Worm (Caenorhabditis elegans) whole organism, L1 larva: Measurements from ENCODE around the gene pqn-10.

Experiments
- mef-2 ChIP-seq: fragments of 150-350 bp; optimal IDR thresholded peaks from 2 replicates; lab custom pipeline; 2014; ENCODE audit warnings: missing biosample characterization, missing genetic modification characterization
- snpc-4 ChIP-seq: fragments of 150-350 bp; optimal IDR thresholded peaks from 2 replicates; lab custom pipeline; 2014; ENCODE audit warnings: missing biosample characterization, missing genetic modification characterization

DNA sequence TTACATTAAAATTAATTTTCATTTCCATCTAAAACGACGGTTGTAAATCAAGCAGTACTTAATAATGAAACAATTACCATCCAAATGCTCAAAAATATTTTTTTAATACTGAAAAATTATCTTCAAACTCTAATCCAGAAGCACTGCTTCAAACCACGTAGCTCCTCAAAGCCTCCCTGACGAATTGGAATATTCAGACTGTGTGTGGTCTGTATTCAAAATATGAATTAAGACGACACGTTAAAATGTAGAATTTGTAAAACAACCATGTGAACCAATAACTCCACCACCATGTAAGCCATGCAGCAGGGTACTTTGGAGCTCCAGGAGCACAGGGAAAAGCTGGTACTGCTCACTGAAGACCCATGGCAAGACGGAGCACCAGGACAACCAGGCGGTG is 51.4 kb downstream of the pqn-10 start, which contains the start of gene F27B3.8:
- TF ChIP-seq mef-2 (tag; lab: Kevin White, UChicago), result no peak
- TF ChIP-seq snpc-4 (tag; lab: Kevin White, UChicago), result no peak
